Fruit fly (Drosophila melanogaster) whole organism, embryonic: ENCODE measurements around the gene Hip1.

ENCODE experiments used
- ATbp ChIP-seq: fragments of 200-800 bp; sonication (Bioruptor generic); optimal IDR thresholded peaks from 2 replicates; lab custom pipeline; 2017; ENCODE audit warnings: missing biosample characterization, mild to moderate bottlenecking, missing genetic modification characterization, missing genetic modification reagents
- Antp ChIP-seq: fragments of 200-800 bp; sonication (Bioruptor generic); optimal IDR thresholded peaks from 3 replicates; lab custom pipeline; 2016; ENCODE audit warnings: missing biosample characterization, missing genetic modification characterization
- BEAF-32 ChIP-seq: fragments of 200-800 bp; sonication (Bioruptor generic); optimal IDR thresholded peaks from 3 replicates; lab custom pipeline; 2017; ENCODE audit warnings: missing biosample characterization, missing genetic modification characterization, mild to moderate bottlenecking, moderate library complexity, missing genetic modification reagents
- CG10267 ChIP-seq: fragments of 200-800 bp; sonication (Bioruptor generic); optimal IDR thresholded peaks from 2 replicates; lab custom pipeline; 2018; ENCODE audit warnings: missing biosample characterization, mild to moderate bottlenecking, missing genetic modification characterization, moderate library complexity
- CG11085 ChIP-seq: fragments of 200-800 bp; sonication (Bioruptor generic); IDR thresholded peaks from 2 replicates; pipeline ENCODE4 v1.3.6; 2022; ENCODE audit warnings: missing biosample characterization, missing genetic modification characterization
- CG11456 ChIP-seq: fragments of 200-800 bp; sonication (Bioruptor generic); IDR thresholded peaks from 3 replicates; pipeline ENCODE4 v1.3.6; 2022; ENCODE audit warnings: missing biosample characterization, missing genetic modification characterization
- CG12071 ChIP-seq: fragments of 200-800 bp; sonication (Bioruptor generic); optimal IDR thresholded peaks from 3 replicates; lab custom pipeline; 2018; ENCODE audit warnings: missing biosample characterization, mild to moderate bottlenecking, missing genetic modification characterization
- CG12659 ChIP-seq: fragments of 200-800 bp; sonication (Bioruptor generic); optimal IDR thresholded peaks from 3 replicates; lab custom pipeline; 2017; ENCODE audit warnings: mild to moderate bottlenecking, missing biosample characterization, missing genetic modification reagents, missing genetic modification characterization
- CG13296 ChIP-seq: fragments of 200-800 bp; sonication (Bioruptor generic); optimal IDR thresholded peaks from 3 replicates; lab custom pipeline; 2018; ENCODE audit warnings: missing biosample characterization, mild to moderate bottlenecking, missing genetic modification characterization
- CG14050 ChIP-seq: fragments of 200-800 bp; sonication (Bioruptor generic); IDR thresholded peaks from 3 replicates; pipeline ENCODE4 v1.3.6; 2022; ENCODE audit warnings: missing biosample characterization, missing genetic modification characterization
- CG15011 ChIP-seq: fragments of 200-800 bp; sonication (Bioruptor generic); optimal IDR thresholded peaks from 3 replicates; lab custom pipeline; 2018; ENCODE audit warnings: missing biosample characterization, mild to moderate bottlenecking, missing genetic modification characterization
- CG15696 ChIP-seq: fragments of 200-800 bp; sonication (Bioruptor generic); optimal IDR thresholded peaks from 2 replicates; lab custom pipeline; 2019; ENCODE audit warnings: missing biosample characterization, mild to moderate bottlenecking, missing genetic modification characterization, moderate library complexity
- CG16815 ChIP-seq: fragments of 200-800 bp; sonication (Bioruptor generic); optimal IDR thresholded peaks from 3 replicates; lab custom pipeline; 2017; ENCODE audit warnings: missing biosample characterization, mild to moderate bottlenecking, missing genetic modification characterization
- CG17829 ChIP-seq: fragments of 200-800 bp; optimal IDR thresholded peaks from 2 replicates; lab custom pipeline; 2019; ENCODE audit warnings: missing biosample characterization, mild to moderate bottlenecking, missing genetic modification characterization, moderate library complexity
- CG18476 ChIP-seq: fragments of 200-800 bp; sonication (Bioruptor generic); optimal IDR thresholded peaks from 2 replicates; lab custom pipeline; 2016; ENCODE audit warnings: missing biosample characterization, mild to moderate bottlenecking, missing genetic modification characterization
- CG2712 ChIP-seq: fragments of 200-800 bp; optimal IDR thresholded peaks from 3 replicates; lab custom pipeline; 2019; ENCODE audit warnings: missing biosample characterization, mild to moderate bottlenecking, missing genetic modification characterization, moderate library complexity
- CG30403 ChIP-seq: fragments of 200-800 bp; sonication (Bioruptor generic); optimal IDR thresholded peaks from 3 replicates; lab custom pipeline; 2016; ENCODE audit warnings: missing biosample characterization, missing genetic modification characterization
- CG4404 ChIP-seq: fragments of 200-800 bp; sonication (Bioruptor generic); IDR thresholded peaks from 2 replicates; pipeline ENCODE4 v1.3.6; 2022; ENCODE audit warnings: missing biosample characterization, missing genetic modification characterization
- CG7271 ChIP-seq: fragments of 200-800 bp; sonication (Bioruptor generic); optimal IDR thresholded peaks from 2 replicates; lab custom pipeline; 2018; ENCODE audit warnings: missing biosample characterization, mild to moderate bottlenecking, missing genetic modification characterization, moderate library complexity
- CG7372 ChIP-seq: fragments of 200-800 bp; sonication (Bioruptor generic); IDR thresholded peaks from 2 replicates; pipeline ENCODE4 v1.3.6; 2022; ENCODE audit warnings: missing biosample characterization, missing genetic modification characterization
- CG8765 ChIP-seq: fragments of 200-800 bp; sonication (Bioruptor generic); IDR thresholded peaks from 2 replicates; pipeline ENCODE4 v1.3.6; 2022; ENCODE audit warnings: missing biosample characterization, missing genetic modification characterization
- CHES-1-like ChIP-seq: fragments of 200-800 bp; sonication (Bioruptor generic); optimal IDR thresholded peaks from 2 replicates; lab custom pipeline; 2016; ENCODE audit warnings: missing biosample characterization, missing genetic modification characterization
- CrebB ChIP-seq: fragments of 200-800 bp; sonication (Bioruptor generic); optimal IDR thresholded peaks from 3 replicates; lab custom pipeline; 2018; ENCODE audit warnings: missing biosample characterization, mild to moderate bottlenecking, missing genetic modification characterization
- Ets65A ChIP-seq: fragments of 200-800 bp; sonication (Bioruptor generic); peaks from one replicate; lab custom pipeline; 2016; ENCODE audit warnings: missing biosample characterization, missing genetic modification characterization
- Fer2 ChIP-seq: fragments of 200-800 bp; sonication (Bioruptor generic); optimal IDR thresholded peaks from 2 replicates; lab custom pipeline; 2018; ENCODE audit warnings: missing biosample characterization, mild to moderate bottlenecking, missing genetic modification characterization, moderate library complexity
- Fer3 ChIP-seq: fragments of 200-800 bp; sonication (Bioruptor generic); optimal IDR thresholded peaks from 2 replicates; lab custom pipeline; 2018; ENCODE audit warnings: missing biosample characterization, mild to moderate bottlenecking, missing genetic modification characterization, moderate library complexity
- HHEX ChIP-seq: fragments of 200-800 bp; sonication (Bioruptor generic); optimal IDR thresholded peaks from 3 replicates; lab custom pipeline; 2017; ENCODE audit warnings: missing biosample characterization, mild to moderate bottlenecking, missing genetic modification characterization, missing genetic modification reagents
- Hand ChIP-seq: fragments of 200-800 bp; sonication (Bioruptor generic); optimal IDR thresholded peaks from 2 replicates; lab custom pipeline; 2017; ENCODE audit warnings: mild to moderate bottlenecking, missing biosample characterization, missing genetic modification reagents, missing genetic modification characterization
- Mes4 ChIP-seq: fragments of 200-800 bp; sonication (Bioruptor generic); optimal IDR thresholded peaks from 2 replicates; lab custom pipeline; 2016; ENCODE audit warnings: missing biosample characterization, missing genetic modification characterization
- Mrtf ChIP-seq: fragments of 200-800 bp; sonication (Bioruptor generic); IDR thresholded peaks from 3 replicates; pipeline ENCODE4 v1.3.6; 2022; ENCODE audit warnings: missing biosample characterization, missing genetic modification characterization
- Myb ChIP-seq: fragments of 200-800 bp; sonication (Bioruptor generic); optimal IDR thresholded peaks from 2 replicates; lab custom pipeline; 2016; ENCODE audit warnings: missing biosample characterization, missing genetic modification characterization
- NC2α ChIP-seq: fragments of 200-800 bp; sonication (Bioruptor generic); optimal IDR thresholded peaks from 2 replicates; lab custom pipeline; 2016; ENCODE audit warnings: missing biosample characterization, missing genetic modification characterization
- Ptx1 ChIP-seq: fragments of 200-800 bp; sonication (Bioruptor generic); IDR thresholded peaks from 2 replicates; pipeline ENCODE4 v1.3.6; 2022; ENCODE audit warnings: missing biosample characterization, missing genetic modification characterization
- Sin3A ChIP-seq: fragments of >200 bp; optimal IDR thresholded peaks from 2 replicates; lab custom pipeline; 2018
- Usf ChIP-seq: fragments of 200-800 bp; sonication (Bioruptor generic); optimal IDR thresholded peaks from 2 replicates; lab custom pipeline; 2017; ENCODE audit warnings: missing genotype, missing biosample characterization, missing genetic modification characterization
- ac ChIP-seq: fragments of 200-800 bp; sonication (Bioruptor generic); optimal IDR thresholded peaks from 3 replicates; lab custom pipeline; 2017; ENCODE audit warnings: missing biosample characterization, mild to moderate bottlenecking, missing genetic modification characterization
- amos ChIP-seq: fragments of 200-800 bp; sonication (Bioruptor generic); IDR thresholded peaks from 2 replicates; pipeline ENCODE4 v1.3.6; 2022; ENCODE audit warnings: missing biosample characterization, missing genetic modification characterization; ENCODE audit not compliant: partially characterized antibody
- chinmo ChIP-seq: fragments of 200-800 bp; sonication (Bioruptor generic); IDR thresholded peaks from 4 replicates; pipeline ENCODE4 v1.3.6; 2022; ENCODE audit warnings: missing biosample characterization, missing genetic modification characterization; ENCODE audit not compliant: partially characterized antibody
- danr ChIP-seq: fragments of 200-800 bp; sonication (Bioruptor generic); IDR thresholded peaks from 2 replicates; pipeline ENCODE4 v1.3.6; 2022; ENCODE audit warnings: missing biosample characterization, missing genetic modification characterization
- exex ChIP-seq: fragments of 200-800 bp; sonication (Bioruptor generic); optimal IDR thresholded peaks from 4 replicates; lab custom pipeline; 2018; ENCODE audit warnings: missing biosample characterization, mild to moderate bottlenecking, missing genetic modification characterization, moderate library complexity
- eyg ChIP-seq: fragments of 200-800 bp; sonication (Bioruptor generic); optimal IDR thresholded peaks from 3 replicates; lab custom pipeline; 2016; ENCODE audit warnings: missing biosample characterization, missing genetic modification characterization
- gcm ChIP-seq: fragments of 200-800 bp; sonication (Bioruptor generic); optimal IDR thresholded peaks from 2 replicates; lab custom pipeline; 2019; ENCODE audit warnings: missing biosample characterization, mild to moderate bottlenecking, missing genetic modification characterization, moderate library complexity
- gsb ChIP-seq: fragments of 200-800 bp; sonication (Bioruptor generic); IDR thresholded peaks from 2 replicates; pipeline ENCODE4 v1.3.6; 2022; ENCODE audit warnings: missing biosample characterization, missing genetic modification characterization
- gt ChIP-seq: fragments of 200-800 bp; sonication (Bioruptor generic); IDR thresholded peaks from 2 replicates; pipeline ENCODE4 v1.3.6; 2022; ENCODE audit warnings: missing biosample characterization, missing genetic modification characterization
- klu ChIP-seq: fragments of 200-800 bp; sonication (Bioruptor generic); IDR thresholded peaks from 2 replicates; pipeline ENCODE4 v1.3.6; 2022; ENCODE audit warnings: missing biosample characterization, missing genetic modification characterization
- mld ChIP-seq: fragments of 200-800 bp; sonication (Bioruptor generic); IDR thresholded peaks from 3 replicates; pipeline ENCODE4 v1.3.6; 2022; ENCODE audit warnings: missing biosample characterization, missing genetic modification characterization; ENCODE audit not compliant: partially characterized antibody
- pb ChIP-seq: fragments of 200-800 bp; sonication (Bioruptor generic); optimal IDR thresholded peaks from 3 replicates; lab custom pipeline; 2016; ENCODE audit warnings: missing biosample characterization, missing genetic modification characterization
- rib ChIP-seq: fragments of 200-800 bp; sonication (Bioruptor generic); IDR thresholded peaks from 2 replicates; pipeline ENCODE4 v1.3.6; 2022; ENCODE audit warnings: missing biosample characterization, missing genetic modification characterization
- ssp ChIP-seq: fragments of 200-800 bp; sonication (Bioruptor generic); IDR thresholded peaks from 2 replicates; pipeline ENCODE4 v1.3.6; 2022; ENCODE audit warnings: missing biosample characterization, missing genetic modification characterization
- stwl ChIP-seq: fragments of 200-800 bp; sonication (Bioruptor generic); optimal IDR thresholded peaks from 3 replicates; lab custom pipeline; 2018; ENCODE audit warnings: missing biosample characterization, mild to moderate bottlenecking, missing genetic modification characterization, moderate library complexity
- trem ChIP-seq: fragments of 200-800 bp; optimal IDR thresholded peaks from 3 replicates; lab custom pipeline; 2019; ENCODE audit warnings: missing biosample characterization, mild to moderate bottlenecking, missing genetic modification characterization, moderate library complexity
- trh ChIP-seq: fragments of 200-800 bp; sonication (Bioruptor generic); optimal IDR thresholded peaks from 2 replicates; lab custom pipeline; 2016; ENCODE audit warnings: missing biosample characterization, missing genetic modification characterization
- zf30C ChIP-seq: fragments of 200-800 bp; sonication (Bioruptor generic); optimal IDR thresholded peaks from 3 replicates; lab custom pipeline; 2018; ENCODE audit warnings: missing biosample characterization, mild to moderate bottlenecking, missing genetic modification characterization

Hip1 gene

dm6 chr3L:12725749-12726148, 47.6 kb downstream of the Hip1 start (continued):
- TF ChIP-seq Fer3 (no peak), CG13296 (no peak), amos (GFP tag; lab: Robert Waterston, UW) (no peak), CG11085 (no peak), CG12071 (GFP tag; lab: Kevin White, UChicago) (no peak), CG8765 (no peak), chinmo (GFP tag; lab: Robert Waterston, UW) (no peak), gt (GFP tag; lab: Robert Waterston, UW) (no peak), CHES-1-like (no peak), stwl (tag; lab: Kevin White, UChicago) (no peak), Ets65A (peak; percentile 91), ATbp (no peak), gcm (GFP tag; lab: Kevin White, UChicago) (no peak), CG15696 (tag; lab: Kevin White, UChicago) (peak; percentile 15), danr (GFP tag; lab: Robert Waterston, UW) (no peak), CG14050 (GFP tag; lab: Robert Waterston, UW) (no peak), CG12659 (GFP tag; lab: Kevin White, UChicago) (no peak), klu (GFP tag; lab: Robert Waterston, UW) (no peak), CG30403 (no peak), ac (GFP tag; lab: Kevin White, UChicago) (no peak), CG15011 (GFP tag; lab: Kevin White, UChicago) (no peak), CG17829 (tag; lab: Kevin White, UChicago) (no peak), trem (tag; lab: Kevin White, UChicago) (no peak), CG10267 (tag; lab: Kevin White, UChicago) (peak; percentile 10), CG4404 (GFP tag; lab: Robert Waterston, UW) (no peak), zf30C (GFP tag; lab: Kevin White, UChicago) (no peak), CG16815 (GFP tag; lab: Kevin White, UChicago) (no peak), gsb (GFP tag; lab: Robert Waterston, UW) (no peak), pb (no peak), CG7271 (no peak), Fer2 (tag; lab: Kevin White, UChicago) (no peak), Hand (GFP tag; lab: Kevin White, UChicago) (no peak), trh (GFP tag; lab: Kevin White, UChicago) (no peak), Ptx1 (GFP tag; lab: Robert Waterston, UW) (no peak), Usf (no peak), Myb (GFP tag; lab: Kevin White, UChicago) (no peak), exex (tag; lab: Kevin White, UChicago) (no peak), CG2712 (tag; lab: Kevin White, UChicago) (peak; percentile 29), CG11456 (GFP tag; lab: Robert Waterston, UW) (no peak), mld (GFP tag; lab: Robert Waterston, UW) (no peak), ssp (GFP tag; lab: Robert Waterston, UW) (no peak), rib (GFP tag; lab: Robert Waterston, UW) (no peak), HHEX (GFP tag; lab: Kevin White, UChicago) (no peak), Mrtf (GFP tag; lab: Robert Waterston, UW) (no peak), CG18476 (GFP tag; lab: Kevin White, UChicago) (no peak), CrebB (tag; lab: Kevin White, UChicago) (no peak), eyg (no peak), Antp (no peak), CG7372 (GFP tag; lab: Robert Waterston, UW) (no peak), BEAF-32 (GFP tag; lab: Kevin White, UChicago) (no peak), NC2α (GFP tag; lab: Kevin White, UChicago) (no peak), Mes4 (no peak), Sin3A (lab: Kevin White, UChicago) (no peak)
